Fruit fly (Drosophila melanogaster): ENCODE results near the gene Art4.

Art4 gene

DNA sequence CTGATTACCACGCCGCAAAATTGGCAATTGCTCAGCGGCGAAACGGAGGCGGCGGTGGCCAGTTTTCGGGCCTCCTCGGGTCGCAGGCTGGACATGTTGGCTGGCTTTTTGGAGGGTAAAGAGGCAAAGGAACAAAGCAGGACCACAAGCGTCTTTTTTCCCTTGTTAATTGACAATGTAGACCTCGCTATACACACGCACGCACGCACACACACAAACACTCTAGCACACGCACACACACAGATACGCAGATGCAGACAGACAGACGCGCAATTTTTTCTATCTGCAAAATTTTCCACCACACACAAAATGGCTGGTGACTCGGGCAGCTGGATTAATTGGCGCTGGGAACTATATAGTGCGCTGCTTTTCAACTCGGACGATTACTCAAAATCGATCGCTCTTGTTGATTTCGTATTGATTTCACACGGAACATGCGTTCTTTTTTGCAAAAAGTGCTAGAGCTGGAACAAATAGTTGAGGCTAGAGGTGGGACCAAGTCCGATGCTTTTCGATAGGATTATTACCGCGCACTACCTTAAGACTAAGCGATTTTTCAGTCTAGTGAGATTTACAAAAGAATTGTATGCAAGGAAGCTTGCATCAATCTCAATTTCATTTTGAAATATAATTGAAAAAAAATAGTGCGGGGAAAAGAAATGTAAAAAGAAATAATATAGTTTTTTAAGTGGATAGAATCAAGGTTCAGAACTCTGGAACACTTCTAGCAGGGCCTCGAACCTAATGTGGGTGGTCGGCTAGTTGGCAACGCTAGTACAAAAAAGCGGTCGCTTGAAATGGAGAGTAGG, at the start of gene Art4:
TSS of gene Art4 (minus strand) at position 476 of the 809 bp plus-strand sequence.
- peak; percentile 21; the same call in 1 of the 2 replicates for TF ChIP-seq Ets98B (GFP tag; IDR thresholded peaks at IDR 0.05)
- no peak for TF ChIP-seq CG4496 (GFP tag; IDR thresholded peaks at IDR 0.05)
- TF ChIP-seq EcR (GFP tag; optimal IDR thresholded peaks at IDR 0.05), result peak; percentile 0
- TF ChIP-seq gl (tag; optimal IDR thresholded peaks at IDR 0.05), result peak; percentile 21

DNA sequence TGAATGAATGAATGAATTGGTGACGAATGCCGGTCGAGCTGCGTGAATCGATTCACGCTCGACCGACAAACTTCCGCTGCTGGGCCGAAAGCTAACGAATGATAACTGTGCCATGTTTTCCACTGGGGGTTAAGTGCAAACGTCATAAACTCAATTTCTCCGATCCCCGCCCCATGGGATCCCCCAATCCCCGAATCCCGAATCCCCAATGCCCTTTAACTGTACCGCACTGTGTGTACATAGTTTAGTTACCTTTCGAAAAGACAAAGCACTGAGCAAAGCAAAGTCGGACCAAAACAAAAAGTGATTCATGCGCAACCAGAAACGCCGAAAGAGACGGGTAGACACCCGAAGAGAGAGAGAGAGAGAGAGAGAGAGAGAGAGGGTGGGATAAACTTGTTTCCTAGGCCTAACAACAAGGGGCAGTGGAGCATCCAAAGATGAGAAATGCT, 49.2 kb upstream of the Art4 start:
- TF ChIP-seq CG8159 (tag; optimal IDR thresholded peaks at IDR 0.05), result no peak
- TF ChIP-seq Snoo (tag; optimal IDR thresholded peaks at IDR 0.05), result no peak
- TF ChIP-seq CG14655 (GFP tag; optimal IDR thresholded peaks at IDR 0.05), result peak; percentile 11
- no peak for TF ChIP-seq CG9948 (tag; optimal IDR thresholded peaks at IDR 0.05)
- TF ChIP-seq rn (GFP tag; IDR thresholded peaks at IDR 0.05), result no peak
- TF ChIP-seq CG17806 (tag; optimal IDR thresholded peaks at IDR 0.05), result no peak
- TF ChIP-seq CG4496 (GFP tag; IDR thresholded peaks at IDR 0.05), result peak; percentile 27; the same call in 1 of the 3 replicates
- TF ChIP-seq EcR (GFP tag; optimal IDR thresholded peaks at IDR 0.05), result peak; percentile 82

DNA sequence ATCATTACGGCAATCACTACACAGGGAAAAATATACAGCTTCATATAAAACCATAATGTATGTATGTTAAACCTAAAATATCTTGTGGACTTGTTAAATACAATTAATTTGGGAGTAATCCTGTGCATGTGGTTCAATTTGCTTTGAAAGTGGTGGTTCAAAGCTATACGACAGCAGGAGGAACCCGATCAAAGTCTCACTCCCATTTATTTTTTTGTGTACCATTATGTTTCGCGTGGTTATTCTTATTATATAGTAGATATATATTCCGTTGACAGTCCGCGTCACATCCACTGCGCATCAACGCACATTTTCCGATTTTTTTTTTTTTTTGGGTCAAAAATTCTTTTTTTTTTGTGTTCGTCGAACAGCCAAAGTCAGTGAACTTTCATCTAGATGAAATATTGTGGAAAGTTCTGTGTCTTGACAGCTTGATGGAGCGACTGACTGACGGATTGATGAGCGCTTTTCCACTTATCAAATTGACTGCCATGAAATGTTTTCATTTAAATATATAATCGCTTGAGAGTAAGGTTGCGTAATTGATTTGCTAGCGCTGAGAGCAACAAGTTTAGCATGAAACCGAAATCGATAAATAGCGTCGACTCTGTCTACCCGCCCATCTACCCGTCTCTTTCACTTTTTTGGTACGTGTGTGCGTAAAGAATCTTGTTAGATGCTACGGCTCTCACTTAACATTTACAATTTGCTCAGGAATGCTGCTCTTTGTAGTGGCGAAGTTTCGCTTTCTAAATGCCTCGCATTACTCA, 47.3 kb upstream of the Art4 start:
- no peak for TF ChIP-seq rn (GFP tag; IDR thresholded peaks at IDR 0.05)
- TF ChIP-seq CG12605 (GFP tag; IDR thresholded peaks at IDR 0.05), result no peak
- no peak for TF ChIP-seq Ets98B (GFP tag; IDR thresholded peaks at IDR 0.05)
- no peak for TF ChIP-seq CG8301 (tag; optimal IDR thresholded peaks at IDR 0.05)
- TF ChIP-seq CG15710 (tag; optimal IDR thresholded peaks at IDR 0.05), result no peak
- no peak for TF ChIP-seq Pif1B (GFP tag; optimal IDR thresholded peaks at IDR 0.05)
- TF ChIP-seq CG9948 (tag; optimal IDR thresholded peaks at IDR 0.05), result no peak
- TF ChIP-seq CG34367 (tag; optimal IDR thresholded peaks at IDR 0.05), result no peak
- TF ChIP-seq CG14655 (GFP tag; optimal IDR thresholded peaks at IDR 0.05), result no peak
- TF ChIP-seq D1 (tag; optimal IDR thresholded peaks at IDR 0.05), result no peak

DNA sequence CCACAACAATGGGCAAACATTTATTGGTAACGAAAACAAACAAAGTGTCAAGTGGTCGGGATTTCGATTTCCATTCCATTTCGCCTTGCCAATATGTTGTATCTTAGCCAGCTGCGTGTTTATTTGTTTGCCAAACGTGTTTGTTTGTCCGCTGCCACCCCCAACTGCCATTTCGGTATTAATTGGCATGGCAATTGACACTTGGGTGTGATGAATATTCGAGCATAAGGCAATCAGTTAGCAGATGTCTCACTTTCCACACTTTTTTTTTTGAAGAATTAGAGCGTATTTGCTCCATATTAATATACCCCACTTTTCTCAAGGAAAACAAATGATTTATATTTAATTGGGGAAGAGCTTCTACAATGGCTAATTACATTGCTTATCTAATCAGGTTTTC, 45.6 kb upstream of the Art4 start:
- TF ChIP-seq CG9948 (tag; optimal IDR thresholded peaks at IDR 0.05) (no peak), gl (tag; optimal IDR thresholded peaks at IDR 0.05) (no peak), rn (GFP tag; IDR thresholded peaks at IDR 0.05) (no peak), CG12605 (GFP tag; IDR thresholded peaks at IDR 0.05) (no peak), Pif1A (GFP tag; optimal IDR thresholded peaks at IDR 0.05) (no peak), CG17806 (tag; optimal IDR thresholded peaks at IDR 0.05) (no peak), CG32121 (GFP tag; IDR thresholded peaks at IDR 0.05) (no peak), CG4496 (GFP tag; IDR thresholded peaks at IDR 0.05) (no peak), CG13204 (GFP tag; optimal IDR thresholded peaks at IDR 0.05) (no peak), EcR (GFP tag; optimal IDR thresholded peaks at IDR 0.05) (no peak), fd96Ca (GFP tag; IDR thresholded peaks at IDR 0.05) (no peak), CG10348 (GFP tag; IDR thresholded peaks at IDR 0.05) (no peak), Pif1B (GFP tag; optimal IDR thresholded peaks at IDR 0.05) (no peak)

DNA sequence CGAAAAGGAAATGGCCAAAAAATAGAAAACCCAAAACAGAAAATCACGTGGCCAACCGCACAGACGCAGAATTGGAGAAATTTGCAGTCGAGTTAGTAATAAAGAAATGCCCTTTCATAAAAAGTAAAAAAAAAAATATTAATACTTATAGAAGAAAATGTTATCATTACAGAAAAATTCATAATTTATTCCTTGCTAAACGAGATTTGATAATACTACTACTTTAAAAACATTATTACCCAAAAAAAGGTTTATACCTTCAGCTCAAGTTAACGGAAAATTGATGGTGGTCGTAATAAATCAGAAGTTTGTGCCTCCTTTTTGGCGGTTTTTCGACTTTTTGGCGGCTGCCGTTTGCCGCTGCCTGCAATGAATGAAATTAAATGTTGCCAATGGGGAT, 42.5 kb upstream of the Art4 start:
- TF ChIP-seq CG13204 (GFP tag; optimal IDR thresholded peaks at IDR 0.05), result no peak
- no peak for TF ChIP-seq CG10348 (GFP tag; IDR thresholded peaks at IDR 0.05)
- peak; percentile 48 for TF ChIP-seq CG14655 (GFP tag; optimal IDR thresholded peaks at IDR 0.05)
- no peak for TF ChIP-seq rn (GFP tag; IDR thresholded peaks at IDR 0.05)

DNA sequence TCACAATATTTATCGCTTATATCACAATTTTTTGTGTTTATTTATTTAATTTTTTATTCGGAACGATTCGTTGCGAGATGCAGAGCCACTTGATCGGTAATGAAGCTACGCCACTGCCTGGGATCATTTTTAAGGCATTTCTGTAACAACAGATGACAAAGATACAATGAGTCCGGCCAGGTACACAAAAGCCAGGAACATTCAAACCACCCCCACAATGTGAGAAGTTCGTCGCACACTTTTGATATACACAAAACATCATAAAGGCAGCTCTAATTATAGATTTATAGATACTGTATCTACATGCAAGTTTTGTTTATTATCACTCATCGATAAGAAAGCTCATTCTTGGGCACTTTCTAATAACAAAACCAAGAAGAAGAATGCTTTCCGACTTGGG, 39.2 kb upstream of the Art4 start, which contains the start of gene CG31407:
TSS of gene CG31407 (minus strand) at position 101 of the 400 bp plus-strand sequence.
- TF ChIP-seq Ets98B (GFP tag; IDR thresholded peaks at IDR 0.05), result no peak
- TF ChIP-seq D1 (tag; optimal IDR thresholded peaks at IDR 0.05), result no peak
- TF ChIP-seq gl (tag; optimal IDR thresholded peaks at IDR 0.05), result no peak
- TF ChIP-seq CG12605 (GFP tag; IDR thresholded peaks at IDR 0.05), result no peak
- TF ChIP-seq CG8159 (tag; optimal IDR thresholded peaks at IDR 0.05), result no peak
- TF ChIP-seq rn (GFP tag; IDR thresholded peaks at IDR 0.05), result no peak
- no peak for TF ChIP-seq Pif1A (GFP tag; optimal IDR thresholded peaks at IDR 0.05)
- no peak for TF ChIP-seq CG34367 (tag; optimal IDR thresholded peaks at IDR 0.05)
- no peak for TF ChIP-seq Pif1B (GFP tag; optimal IDR thresholded peaks at IDR 0.05)
- no peak for TF ChIP-seq CG14655 (GFP tag; optimal IDR thresholded peaks at IDR 0.05)
- no peak for TF ChIP-seq CG9948 (tag; optimal IDR thresholded peaks at IDR 0.05)
- TF ChIP-seq fd96Ca (GFP tag; IDR thresholded peaks at IDR 0.05), result no peak
- TF ChIP-seq CG4496 (GFP tag; IDR thresholded peaks at IDR 0.05), result no peak
